Fruit fly (Drosophila melanogaster) whole organism, embryonic: ENCODE data around the gene Eip63E.
A peak's percentile ranks its signal among the peaks of the same experiment; 100 is the strongest.

Experiments
- Adf1 ChIP-seq: fragments of 200-800 bp; sonication (Bioruptor generic); IDR thresholded peaks from 2 replicates; pipeline ENCODE4 v1.3.6; 2022; ENCODE audit warnings: missing biosample characterization, missing genetic modification characterization
- CG10543 ChIP-seq: fragments of 200-800 bp; sonication (Bioruptor generic); optimal IDR thresholded peaks from 3 replicates; lab custom pipeline; 2017; ENCODE audit warnings: missing biosample characterization, mild to moderate bottlenecking, missing genetic modification characterization, moderate library complexity
- CG11456 ChIP-seq: fragments of 200-800 bp; sonication (Bioruptor generic); IDR thresholded peaks from 3 replicates; pipeline ENCODE4 v1.3.6; 2022; ENCODE audit warnings: missing biosample characterization, missing genetic modification characterization
- CG11696 ChIP-seq: fragments of 200-800 bp; sonication (Bioruptor generic); IDR thresholded peaks from 2 replicates; pipeline ENCODE4 v1.3.6; 2022; ENCODE audit warnings: missing biosample characterization, missing genetic modification characterization
- CG13424 ChIP-seq: fragments of 200-800 bp; sonication (Bioruptor generic); optimal IDR thresholded peaks from 2 replicates; lab custom pipeline; 2019; ENCODE audit warnings: missing biosample characterization, mild to moderate bottlenecking, missing genetic modification characterization, moderate library complexity
- CG14014 ChIP-seq: fragments of 200-800 bp; sonication (Bioruptor generic); IDR thresholded peaks from 2 replicates; pipeline ENCODE4 v1.3.6; 2022; ENCODE audit warnings: missing biosample characterization, missing genetic modification characterization
- CG14050 ChIP-seq: fragments of 200-800 bp; sonication (Bioruptor generic); IDR thresholded peaks from 3 replicates; pipeline ENCODE4 v1.3.6; 2022; ENCODE audit warnings: missing biosample characterization, missing genetic modification characterization
- CG1647 ChIP-seq: fragments of 200-800 bp; sonication (Bioruptor generic); optimal IDR thresholded peaks from 3 replicates; lab custom pipeline; 2016; ENCODE audit warnings: missing biosample characterization, missing genetic modification characterization
- CG1832 ChIP-seq: fragments of 200-800 bp; sonication (Bioruptor generic); optimal IDR thresholded peaks from 2 replicates; lab custom pipeline; 2017; ENCODE audit warnings: missing biosample characterization, mild to moderate bottlenecking, missing genetic modification characterization, inconsistent platforms
- CG2116 ChIP-seq: fragments of 200-800 bp; sonication (Bioruptor generic); optimal IDR thresholded peaks from 3 replicates; lab custom pipeline; 2018; ENCODE audit warnings: missing biosample characterization, mild to moderate bottlenecking, missing genetic modification characterization
- CG2889 ChIP-seq: fragments of 200-800 bp; sonication (Bioruptor generic); IDR thresholded peaks from 3 replicates; pipeline ENCODE4 v1.3.6; 2022; ENCODE audit warnings: missing biosample characterization, missing genetic modification characterization
- CG30431 ChIP-seq: fragments of 200-800 bp; sonication (Bioruptor generic); optimal IDR thresholded peaks from 2 replicates; lab custom pipeline; 2017; ENCODE audit warnings: missing biosample characterization, missing genetic modification characterization
- CG3281 ChIP-seq: fragments of 200-800 bp; sonication (Bioruptor generic); optimal IDR thresholded peaks from 3 replicates; lab custom pipeline; 2017; ENCODE audit warnings: missing biosample characterization, mild to moderate bottlenecking, missing genetic modification characterization
- CG4424 ChIP-seq: fragments of 200-800 bp; sonication (Bioruptor generic); optimal IDR thresholded peaks from 3 replicates; lab custom pipeline; 2016; ENCODE audit warnings: missing biosample characterization, missing genetic modification characterization
- CG4707 ChIP-seq: fragments of 200-800 bp; sonication (Bioruptor generic); optimal IDR thresholded peaks from 2 replicates; lab custom pipeline; 2018; ENCODE audit warnings: missing biosample characterization, mild to moderate bottlenecking, missing genetic modification characterization, moderate library complexity
- CG6689 ChIP-seq: fragments of 200-800 bp; sonication (Bioruptor generic); IDR thresholded peaks from 2 replicates; pipeline ENCODE4 v1.3.6; 2022; ENCODE audit warnings: missing biosample characterization, missing genetic modification characterization
- CG7987 ChIP-seq: fragments of 200-800 bp; sonication (Bioruptor generic); optimal IDR thresholded peaks from 2 replicates; lab custom pipeline; 2018; ENCODE audit warnings: missing biosample characterization, mild to moderate bottlenecking, missing genetic modification characterization, moderate library complexity
- CG9609 ChIP-seq: fragments of 200-800 bp; sonication (Bioruptor generic); optimal IDR thresholded peaks from 3 replicates; lab custom pipeline; 2016; ENCODE audit warnings: missing biosample characterization, missing genetic modification characterization
- Camta ChIP-seq: fragments of 200-800 bp; sonication (Bioruptor generic); optimal IDR thresholded peaks from 2 replicates; lab custom pipeline; 2016; ENCODE audit warnings: missing biosample characterization, missing genetic modification characterization
- ERR ChIP-seq: fragments of 200-800 bp; sonication (Bioruptor generic); optimal IDR thresholded peaks from 2 replicates; lab custom pipeline; 2016; ENCODE audit warnings: missing biosample characterization, missing genetic modification characterization
- Fer3 ChIP-seq: fragments of 200-800 bp; sonication (Bioruptor generic); optimal IDR thresholded peaks from 2 replicates; lab custom pipeline; 2018; ENCODE audit warnings: missing biosample characterization, mild to moderate bottlenecking, missing genetic modification characterization, moderate library complexity
- HLHmδ ChIP-seq: fragments of 200-800 bp; sonication (Bioruptor generic); optimal IDR thresholded peaks from 2 replicates; lab custom pipeline; 2018; ENCODE audit warnings: missing biosample characterization, mild to moderate bottlenecking, missing genetic modification characterization, moderate library complexity
- Hmx ChIP-seq: fragments of 200-800 bp; sonication (Bioruptor generic); optimal IDR thresholded peaks from 2 replicates; lab custom pipeline; 2016; ENCODE audit warnings: missing biosample characterization, missing genetic modification characterization
- Kr ChIP-seq: fragments of 200-800 bp; sonication (Bioruptor generic); optimal IDR thresholded peaks from 2 replicates; lab custom pipeline; 2017; ENCODE audit warnings: missing biosample characterization, mild to moderate bottlenecking, missing genetic modification characterization
- Meics ChIP-seq: fragments of 200-800 bp; sonication (Bioruptor generic); optimal IDR thresholded peaks from 2 replicates; lab custom pipeline; 2017; ENCODE audit warnings: missing biosample characterization, mild to moderate bottlenecking, missing genetic modification characterization
- Nf-YC ChIP-seq: fragments of 200-800 bp; optimal IDR thresholded peaks from 3 replicates; lab custom pipeline; 2019; ENCODE audit warnings: missing biosample characterization, mild to moderate bottlenecking, missing genetic modification characterization, moderate library complexity
- Optix ChIP-seq: fragments of 200-800 bp; sonication (Bioruptor generic); IDR thresholded peaks from 3 replicates; pipeline ENCODE4 v1.3.6; 2022; ENCODE audit warnings: missing biosample characterization, missing genetic modification characterization
- Sry-β ChIP-seq: fragments of 200-800 bp; sonication (Bioruptor generic); optimal IDR thresholded peaks from 2 replicates; lab custom pipeline; 2018; ENCODE audit warnings: missing biosample characterization, mild to moderate bottlenecking, missing genetic modification characterization, moderate library complexity
- Stat92E ChIP-seq, 3 experiments: fragments of >200 bp in 2 of 3; fragments of 200-800 bp in 1 of 3; sonication (Bioruptor generic) in 1 of 3; optimal IDR thresholded peaks; 2 replicates each; lab custom pipeline; 2017 to 2019; ENCODE audit warnings: missing biosample characterization in 3 of 3, missing genetic modification characterization in 3 of 3, mild to moderate bottlenecking in 1 of 3, moderate library complexity in 1 of 3
- YL-1 ChIP-seq: fragments of 200-800 bp; sonication (Bioruptor generic); optimal IDR thresholded peaks from 3 replicates; lab custom pipeline; 2017; ENCODE audit warnings: missing biosample characterization, mild to moderate bottlenecking, missing genetic modification characterization
- aop ChIP-seq: fragments of 200-800 bp; sonication (Bioruptor generic); IDR thresholded peaks from 2 replicates; pipeline ENCODE4 v1.3.6; 2022; ENCODE audit warnings: missing biosample characterization, missing genetic modification characterization
- ash1 ChIP-seq: fragments of 200-800 bp; sonication (Bioruptor generic); optimal IDR thresholded peaks from 2 replicates; lab custom pipeline; 2018; ENCODE audit warnings: missing biosample characterization, mild to moderate bottlenecking, missing genetic modification characterization
- bbx ChIP-seq: fragments of 200-800 bp; sonication (Bioruptor generic); IDR thresholded peaks from 2 replicates; pipeline ENCODE4 v1.3.6; 2022; ENCODE audit warnings: missing biosample characterization, missing genetic modification characterization; ENCODE audit not compliant: partially characterized antibody
- chif ChIP-seq, 2 experiments: fragments of 200-800 bp; sonication (Bioruptor generic); optimal IDR thresholded peaks; 3 replicates each; lab custom pipeline; 2016; ENCODE audit warnings: missing biosample characterization in 2 of 2, missing genetic modification characterization in 2 of 2
- chinmo ChIP-seq: fragments of 200-800 bp; sonication (Bioruptor generic); IDR thresholded peaks from 4 replicates; pipeline ENCODE4 v1.3.6; 2022; ENCODE audit warnings: missing biosample characterization, missing genetic modification characterization; ENCODE audit not compliant: partially characterized antibody
- croc ChIP-seq: fragments of 200-800 bp; sonication (Bioruptor generic); conservative IDR thresholded peaks from 3 replicates; pipeline ENCODE4 v1.3.6; 2022; ENCODE audit warnings: missing biosample characterization, missing genetic modification characterization
- danr ChIP-seq: fragments of 200-800 bp; sonication (Bioruptor generic); IDR thresholded peaks from 2 replicates; pipeline ENCODE4 v1.3.6; 2022; ENCODE audit warnings: missing biosample characterization, missing genetic modification characterization
- dmrt99B ChIP-seq: fragments of 200-800 bp; sonication (Bioruptor generic); optimal IDR thresholded peaks from 2 replicates; lab custom pipeline; 2018; ENCODE audit warnings: missing biosample characterization, mild to moderate bottlenecking, missing genetic modification characterization, moderate library complexity
- fd3F ChIP-seq: fragments of 200-800 bp; sonication (Bioruptor generic); optimal IDR thresholded peaks from 2 replicates; lab custom pipeline; 2018; ENCODE audit warnings: missing biosample characterization, mild to moderate bottlenecking, missing genetic modification characterization, moderate library complexity
- fd96Cb ChIP-seq: fragments of 200-800 bp; sonication (Bioruptor generic); optimal IDR thresholded peaks from 2 replicates; lab custom pipeline; 2018; ENCODE audit warnings: missing biosample characterization, mild to moderate bottlenecking, missing genetic modification characterization, moderate library complexity
- gce ChIP-seq: fragments of 200-800 bp; sonication (Bioruptor generic); IDR thresholded peaks from 3 replicates; pipeline ENCODE4 v1.3.6; 2022; ENCODE audit warnings: missing biosample characterization, missing genetic modification characterization
- her ChIP-seq: fragments of 200-800 bp; sonication (Bioruptor generic); optimal IDR thresholded peaks from 2 replicates; lab custom pipeline; 2016; ENCODE audit warnings: missing biosample characterization, missing genetic modification characterization
- jigr1 ChIP-seq: fragments of 200-800 bp; sonication (Bioruptor generic); IDR thresholded peaks from 3 replicates; pipeline ENCODE4 v1.3.6; 2022; ENCODE audit warnings: missing biosample characterization, missing genetic modification characterization
- klu ChIP-seq: fragments of 200-800 bp; sonication (Bioruptor generic); IDR thresholded peaks from 2 replicates; pipeline ENCODE4 v1.3.6; 2022; ENCODE audit warnings: missing biosample characterization, missing genetic modification characterization
- luna ChIP-seq: fragments of 200-800 bp; sonication (Bioruptor generic); optimal IDR thresholded peaks from 2 replicates; lab custom pipeline; 2016; ENCODE audit warnings: missing biosample characterization, missing genetic modification characterization
- mam ChIP-seq: fragments of 200-800 bp; sonication (Bioruptor generic); optimal IDR thresholded peaks from 3 replicates; lab custom pipeline; 2016; ENCODE audit warnings: missing biosample characterization, missing genetic modification characterization
- mirr ChIP-seq: fragments of 200-800 bp; sonication (Bioruptor generic); optimal IDR thresholded peaks from 3 replicates; lab custom pipeline; 2018; ENCODE audit warnings: missing biosample characterization, mild to moderate bottlenecking, missing genetic modification characterization
- row ChIP-seq: fragments of 200-800 bp; sonication (Bioruptor generic); IDR thresholded peaks from 3 replicates; pipeline ENCODE4 v1.3.6; 2022; ENCODE audit warnings: missing biosample characterization, missing genetic modification characterization
- sob ChIP-seq: fragments of 200-800 bp; sonication (Bioruptor generic); IDR thresholded peaks from 2 replicates; pipeline ENCODE4 v1.3.6; 2022; ENCODE audit warnings: missing biosample characterization, missing genetic modification characterization
- tgo ChIP-seq: fragments of 200-800 bp; sonication (Bioruptor generic); IDR thresholded peaks from 3 replicates; pipeline ENCODE4 v1.3.6; 2022; ENCODE audit warnings: missing biosample characterization, missing genetic modification characterization

Gene Eip63E

dm6 chr3L:3632500-3633183 lies 117.1 kb downstream of the Eip63E start (continued):
- TF ChIP-seq CG10543 (GFP tag; lab: Kevin White, UChicago), result peak; percentile 82
- TF ChIP-seq klu (GFP tag; lab: Robert Waterston, UW), result peak; percentile 79; the same call in 1 of the 2 replicates
- peak; percentile 59; the same call in 1 of the 3 replicates for TF ChIP-seq gce (GFP tag; lab: Robert Waterston, UW)
- peak; percentile 79; the same call in 1 of the 3 replicates for TF ChIP-seq jigr1
- TF ChIP-seq CG30431 (GFP tag; lab: Kevin White, UChicago), result peak; percentile 74
- TF ChIP-seq mam, result peak; percentile 52
- peak; percentile 89 for TF ChIP-seq tgo (GFP tag; lab: Robert Waterston, UW)
- peak; percentile 53; the same call in 1 of the 4 replicates for TF ChIP-seq chinmo (GFP tag; lab: Robert Waterston, UW)
- TF ChIP-seq mirr (GFP tag; lab: Kevin White, UChicago), result no peak
- TF ChIP-seq CG13424 (tag; lab: Kevin White, UChicago), result peak; percentile 90
- peak; percentile 33 for TF ChIP-seq CG2116 (GFP tag; lab: Kevin White, UChicago)
- no peak for TF ChIP-seq HLHmδ (GFP tag; lab: Kevin White, UChicago)
- TF ChIP-seq CG11456 (GFP tag; lab: Robert Waterston, UW), result peak; percentile 87
- no peak for TF ChIP-seq ash1 (GFP tag; lab: Kevin White, UChicago)
- peak; percentile 97 for TF ChIP-seq row (GFP tag; lab: Robert Waterston, UW)
- TF ChIP-seq CG2889 (GFP tag; lab: Robert Waterston, UW), result peak; percentile 84
- TF ChIP-seq dmrt99B (tag; lab: Kevin White, UChicago), result peak; percentile 89
- TF ChIP-seq sob, result peak; percentile 87
- peak; percentile 93 for TF ChIP-seq CG14014
- no peak for TF ChIP-seq ERR
- TF ChIP-seq fd96Cb, result peak; percentile 65
- TF ChIP-seq YL-1, result peak; percentile 31
- TF ChIP-seq Nf-YC (tag; lab: Kevin White, UChicago), result peak; percentile 97
- peak; percentile 87 for TF ChIP-seq Meics (GFP tag; lab: Kevin White, UChicago)
- TF ChIP-seq luna (GFP tag; lab: Kevin White, UChicago), result no peak
- TF ChIP-seq Hmx (GFP tag; lab: Kevin White, UChicago), result no peak
- TF ChIP-seq fd3F (GFP tag; lab: Kevin White, UChicago), result peak; percentile 87
- no peak for TF ChIP-seq chif (GFP tag; optimal IDR thresholded peaks at IDR 0.05; lab: Kevin White, UChicago)
- peak; percentile 86 for TF ChIP-seq Adf1 (GFP tag; lab: Robert Waterston, UW)
- TF ChIP-seq Stat92E (GFP tag; optimal IDR thresholded peaks at IDR 0.05; lab: Kevin White, UChicago), result no peak
- no peak for TF ChIP-seq Kr (GFP tag; lab: Kevin White, UChicago)
- TF ChIP-seq CG14050, result peak; percentile 86
- no peak for TF ChIP-seq bbx (GFP tag; lab: Robert Waterston, UW)
- no peak for TF ChIP-seq CG7987 (GFP tag; lab: Kevin White, UChicago)
- TF ChIP-seq Sry-β (GFP tag; lab: Kevin White, UChicago), result no peak
- TF ChIP-seq her, result no peak
- peak; percentile 64 for TF ChIP-seq Fer3 (tag; lab: Kevin White, UChicago)
- TF ChIP-seq Optix (GFP tag; lab: Robert Waterston, UW), result peak; percentile 82
- no peak for TF ChIP-seq CG4707 (GFP tag; lab: Kevin White, UChicago)
- TF ChIP-seq Camta (GFP tag; lab: Kevin White, UChicago), result no peak
- peak; percentile 74 for TF ChIP-seq croc (GFP tag; lab: Robert Waterston, UW)
- TF ChIP-seq CG3281 (GFP tag; lab: Kevin White, UChicago), result peak; percentile 84
- TF ChIP-seq CG6689 (GFP tag; lab: Robert Waterston, UW), result peak; percentile 85
- peak; percentile 10 for TF ChIP-seq CG1647
- no peak for TF ChIP-seq CG9609
- no peak for TF ChIP-seq aop
- TF ChIP-seq CG11696 (GFP tag; lab: Robert Waterston, UW), result peak; percentile 45; the same call in 1 of the 2 replicates
- TF ChIP-seq danr, result peak; percentile 48
- peak; percentile 80 for TF ChIP-seq CG4424
- TF ChIP-seq CG1832 (GFP tag; lab: Kevin White, UChicago), result peak; percentile 9
